Fruit fly (Drosophila melanogaster) whole organism, prepupa: ENCODE data around the gene pzg.

Experiments
- Blimp-1 ChIP-seq: fragments of 200-800 bp; sonication (Bioruptor generic); optimal IDR thresholded peaks from 3 replicates; lab custom pipeline; 2017; ENCODE audit warnings: missing biosample characterization, missing genetic modification characterization, mild to moderate bottlenecking, moderate library complexity, missing genetic modification reagents
- CG10631 ChIP-seq: fragments of 200-800 bp; sonication (Bioruptor generic); optimal IDR thresholded peaks from 2 replicates; lab custom pipeline; 2016; ENCODE audit warnings: missing biosample characterization, missing genetic modification characterization
- CG10669 ChIP-seq: fragments of 200-800 bp; sonication (Bioruptor generic); optimal IDR thresholded peaks from 3 replicates; lab custom pipeline; 2018; ENCODE audit warnings: missing biosample characterization, mild to moderate bottlenecking, missing genetic modification characterization, moderate library complexity
- CG11762 ChIP-seq: fragments of 200-800 bp; sonication (Bioruptor generic); optimal IDR thresholded peaks from 3 replicates; lab custom pipeline; 2016; ENCODE audit warnings: missing biosample characterization, missing genetic modification characterization; ENCODE audit not compliant: insufficient read depth
- CG15336 ChIP-seq: fragments of 200-800 bp; sonication (Bioruptor generic); IDR thresholded peaks from 2 replicates; pipeline ENCODE4 v1.3.6; 2022; ENCODE audit warnings: missing biosample characterization, missing genetic modification characterization
- CG16779 ChIP-seq: fragments of 200-800 bp; sonication (Bioruptor generic); optimal IDR thresholded peaks from 3 replicates; lab custom pipeline; 2017; ENCODE audit warnings: missing biosample characterization, mild to moderate bottlenecking, missing genetic modification characterization
- CG31627 ChIP-seq: fragments of 200-800 bp; sonication (Bioruptor generic); optimal IDR thresholded peaks from 3 replicates; lab custom pipeline; 2016; ENCODE audit warnings: missing biosample characterization, missing genetic modification characterization
- CG32006 ChIP-seq: fragments of 200-800 bp; sonication (Bioruptor generic); optimal IDR thresholded peaks from 3 replicates; lab custom pipeline; 2017; ENCODE audit warnings: missing biosample characterization, mild to moderate bottlenecking, missing genetic modification characterization
- CG6163 ChIP-seq: fragments of 200-800 bp; sonication (Bioruptor generic); IDR thresholded peaks from 3 replicates; pipeline ENCODE4 v1.3.6; 2022; ENCODE audit warnings: missing biosample characterization, missing genetic modification characterization
- CG6792 ChIP-seq: fragments of 200-800 bp; sonication (Bioruptor generic); optimal IDR thresholded peaks from 3 replicates; lab custom pipeline; 2016; ENCODE audit warnings: missing biosample characterization, missing genetic modification characterization
- CG6808 ChIP-seq: fragments of 200-800 bp; sonication (Bioruptor generic); optimal IDR thresholded peaks from 3 replicates; lab custom pipeline; 2017; ENCODE audit warnings: missing biosample characterization, missing genetic modification characterization, mild to moderate bottlenecking, moderate library complexity, missing genetic modification reagents
- CG7368 ChIP-seq: fragments of 200-800 bp; sonication (Bioruptor generic); optimal IDR thresholded peaks from 3 replicates; lab custom pipeline; 2016; ENCODE audit warnings: missing biosample characterization, missing genetic modification characterization
- CG8119 ChIP-seq: fragments of 200-800 bp; sonication (Bioruptor generic); IDR thresholded peaks from 3 replicates; pipeline ENCODE4 v1.3.6; 2022; ENCODE audit warnings: missing biosample characterization, missing genetic modification characterization
- CG9139 ChIP-seq: fragments of 200-800 bp; sonication (Bioruptor generic); optimal IDR thresholded peaks from 3 replicates; lab custom pipeline; 2017; ENCODE audit warnings: missing biosample characterization, mild to moderate bottlenecking, missing genetic modification characterization
- Eip78C ChIP-seq: fragments of 200-800 bp; sonication (Bioruptor generic); peaks from one replicate; lab custom pipeline; 2016; ENCODE audit warnings: missing biosample characterization, missing genetic modification characterization
- Eip93F ChIP-seq: fragments of 200-800 bp; sonication (Bioruptor generic); optimal IDR thresholded peaks from 2 replicates; lab custom pipeline; 2016; ENCODE audit warnings: missing biosample characterization, mild to moderate bottlenecking, missing genetic modification characterization
- Ets21C ChIP-seq: fragments of 200-800 bp; sonication (Bioruptor generic); optimal IDR thresholded peaks from 3 replicates; lab custom pipeline; 2016; ENCODE audit warnings: missing biosample characterization, missing genetic modification characterization
- Ets96B ChIP-seq: fragments of 200-800 bp; optimal IDR thresholded peaks from 2 replicates; lab custom pipeline; 2019; ENCODE audit warnings: missing biosample characterization, mild to moderate bottlenecking, missing genetic modification characterization, moderate library complexity
- Hr38 ChIP-seq: sonication (Bioruptor generic); optimal IDR thresholded peaks from 2 replicates; lab custom pipeline; 2016; ENCODE audit warnings: missing biosample characterization, missing genetic modification characterization
- Hr39 ChIP-seq: fragments of 200-800 bp; sonication (Bioruptor generic); optimal IDR thresholded peaks from 2 replicates; lab custom pipeline; 2016; ENCODE audit warnings: missing biosample characterization, missing genetic modification characterization
- Hr4 ChIP-seq: fragments of 200-800 bp; sonication (Bioruptor generic); optimal IDR thresholded peaks from 3 replicates; lab custom pipeline; 2016; ENCODE audit warnings: missing biosample characterization, missing genetic modification characterization
- Lpt ChIP-seq: fragments of 200-800 bp; sonication (Bioruptor generic); optimal IDR thresholded peaks from 3 replicates; lab custom pipeline; 2016; ENCODE audit warnings: missing biosample characterization, missing genetic modification characterization
- Met ChIP-seq: fragments of 200-800 bp; sonication (Bioruptor generic); optimal IDR thresholded peaks from 3 replicates; lab custom pipeline; 2016; ENCODE audit warnings: missing biosample characterization, missing genetic modification characterization
- Smox ChIP-seq: fragments of 200-800 bp; sonication (Bioruptor generic); optimal IDR thresholded peaks from 3 replicates; lab custom pipeline; 2016; ENCODE audit warnings: missing biosample characterization, missing genetic modification characterization
- Sox14 ChIP-seq: fragments of 200-800 bp; sonication (Bioruptor generic); optimal IDR thresholded peaks from 3 replicates; lab custom pipeline; 2016; ENCODE audit warnings: missing biosample characterization, missing genetic modification characterization
- Sox15 ChIP-seq: fragments of 200-800 bp; sonication (Bioruptor generic); optimal IDR thresholded peaks from 3 replicates; lab custom pipeline; 2016; ENCODE audit warnings: missing biosample characterization, missing genetic modification characterization
- achi ChIP-seq: fragments of 200-800 bp; sonication (Bioruptor generic); optimal IDR thresholded peaks from 3 replicates; lab custom pipeline; 2016; ENCODE audit warnings: missing biosample characterization, missing genetic modification characterization
- acj6 ChIP-seq: fragments of 200-800 bp; sonication (Bioruptor generic); optimal IDR thresholded peaks from 3 replicates; lab custom pipeline; 2016; ENCODE audit warnings: missing biosample characterization, missing genetic modification characterization
- dac ChIP-seq: fragments of 200-800 bp; sonication (Bioruptor generic); optimal IDR thresholded peaks from 2 replicates; lab custom pipeline; 2017; ENCODE audit warnings: missing biosample characterization, mild to moderate bottlenecking, missing genetic modification characterization
- eg ChIP-seq: fragments of 200-800 bp; sonication (Bioruptor generic); IDR thresholded peaks from 3 replicates; pipeline ENCODE4 v1.3.6; 2022; ENCODE audit warnings: missing biosample characterization, missing genetic modification characterization
- fd59A ChIP-seq: fragments of 200-800 bp; sonication (Bioruptor generic); optimal IDR thresholded peaks from 2 replicates; lab custom pipeline; 2017; ENCODE audit warnings: missing biosample characterization, mild to moderate bottlenecking, missing genetic modification characterization, missing genetic modification reagents
- fd85E ChIP-seq: fragments of 200-800 bp; sonication (Bioruptor generic); optimal IDR thresholded peaks from 3 replicates; lab custom pipeline; 2016; ENCODE audit warnings: missing biosample characterization, missing genetic modification characterization
- pdm3 ChIP-seq: fragments of 200-800 bp; sonication (Bioruptor generic); optimal IDR thresholded peaks from 3 replicates; lab custom pipeline; 2016; ENCODE audit warnings: missing biosample characterization, missing genetic modification characterization
- salr ChIP-seq, 2 experiments: fragments of 200-800 bp; sonication (Bioruptor generic); optimal IDR thresholded peaks; 3 replicates each; lab custom pipeline; 2016 to 2018; ENCODE audit warnings: missing biosample characterization in 2 of 2, missing genetic modification characterization in 2 of 2, mild to moderate bottlenecking in 1 of 2
- ss ChIP-seq, 2 experiments: fragments of 200-800 bp; sonication (Bioruptor generic); optimal IDR thresholded peaks; 2 replicates in 1 of 2; 3 replicates in 1 of 2; lab custom pipeline; 2017 to 2018; ENCODE audit warnings: mild to moderate bottlenecking in 2 of 2, missing biosample characterization in 2 of 2, missing genetic modification characterization in 2 of 2, moderate library complexity in 1 of 2
- topi ChIP-seq: fragments of 200-800 bp; sonication (Bioruptor generic); optimal IDR thresholded peaks from 3 replicates; lab custom pipeline; 2016; ENCODE audit warnings: missing biosample characterization, missing genetic modification characterization

pzg gene

DNA sequence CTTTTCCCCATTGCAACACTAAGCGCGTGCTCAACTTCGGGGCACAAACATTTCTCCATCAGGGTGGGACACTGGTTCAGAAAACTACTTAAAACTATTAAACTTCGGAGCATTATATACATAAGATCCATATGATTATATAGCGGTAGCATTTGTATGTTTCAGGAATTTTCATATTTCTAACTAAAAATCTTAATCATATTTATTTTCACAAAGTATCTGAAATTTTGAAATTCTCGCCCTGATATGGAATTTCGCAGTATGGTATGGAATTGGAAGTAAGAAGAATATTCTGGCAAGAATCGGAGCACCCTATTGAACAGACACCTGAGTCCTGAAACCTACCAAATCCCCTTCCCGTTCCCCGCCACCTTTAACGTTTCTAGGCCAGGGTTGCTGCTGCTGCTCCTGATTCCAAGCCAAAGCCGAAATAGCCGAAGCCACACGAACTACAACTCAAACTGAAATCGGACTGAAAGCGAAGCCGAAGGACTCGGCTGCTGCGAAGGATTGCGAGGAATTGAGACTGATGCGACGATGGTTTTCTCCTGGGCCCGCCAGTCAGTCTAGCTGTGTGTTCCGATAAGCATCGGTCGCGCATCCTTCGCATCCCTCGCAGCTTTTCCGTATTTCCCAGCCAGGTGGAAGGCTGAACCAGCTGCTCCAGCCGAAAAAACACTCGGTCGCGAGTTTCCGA lies 36.1 kb downstream of the pzg start (continued):
- TF ChIP-seq CG8119 (GFP tag; lab: Robert Waterston, UW) (no peak; the same call in 2 of the 3 replicates), acj6 (peak; percentile 35), Sox14 (GFP tag; lab: Kevin White, UChicago) (peak; percentile 39), CG11762 (GFP tag; lab: Kevin White, UChicago) (no peak), Smox (GFP tag; lab: Kevin White, UChicago) (peak; percentile 54), CG16779 (tag; lab: Kevin White, UChicago) (peak; percentile 10), Hr39 (GFP tag; lab: Kevin White, UChicago) (peak; percentile 4), topi (GFP tag; lab: Kevin White, UChicago) (peak; percentile 50), CG7368 (GFP tag; lab: Kevin White, UChicago) (no peak), Ets96B (tag; lab: Kevin White, UChicago) (no peak), CG6163 (GFP tag; lab: Robert Waterston, UW) (no peak), dac (GFP tag; lab: Kevin White, UChicago) (no peak), pdm3 (GFP tag; lab: Kevin White, UChicago) (peak; percentile 40), CG6792 (GFP tag; lab: Kevin White, UChicago) (no peak), eg (no peak), Hr38 (GFP tag; lab: Kevin White, UChicago) (no peak), CG10631 (GFP tag; lab: Kevin White, UChicago) (peak; percentile 17), CG6808 (GFP tag; lab: Kevin White, UChicago) (no peak), Hr4 (GFP tag; lab: Kevin White, UChicago) (peak; percentile 36), CG32006 (GFP tag; lab: Kevin White, UChicago) (peak; percentile 66), CG15336 (GFP tag; lab: Robert Waterston, UW) (no peak), Ets21C (GFP tag; lab: Kevin White, UChicago) (no peak), CG31627 (GFP tag; lab: Kevin White, UChicago) (peak; percentile 28), salr (GFP tag; optimal IDR thresholded peaks at IDR 0.05; lab: Kevin White, UChicago) (no peak), Eip78C (GFP tag; lab: Kevin White, UChicago) (no peak)
- TF ChIP-seq, all 60 proteins: peak for 25

DNA sequence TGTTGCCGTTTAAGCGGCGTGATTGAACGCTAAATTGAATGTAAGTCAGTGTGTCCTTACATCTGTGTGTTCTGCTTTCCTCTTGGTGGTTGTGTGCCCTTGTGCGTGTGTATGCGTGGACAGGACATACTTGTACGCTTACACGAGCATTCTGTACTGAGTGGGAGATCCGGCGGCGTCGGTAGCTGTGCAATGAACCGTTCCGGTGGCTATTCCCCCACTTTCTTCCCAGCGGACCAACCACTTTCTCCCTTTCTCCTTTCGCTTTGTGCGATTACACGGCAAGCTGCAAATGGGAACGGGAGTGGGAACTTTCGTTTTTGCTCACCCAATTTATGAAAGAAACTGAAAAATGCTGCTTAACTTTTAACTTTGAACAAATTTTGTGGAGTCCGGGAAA lies 38.8 kb downstream of the pzg start:
- TF ChIP-seq Eip93F (GFP tag; lab: Kevin White, UChicago) (no peak), CG15336 (GFP tag; lab: Robert Waterston, UW) (no peak), Sox15 (no peak), fd59A (GFP tag; lab: Kevin White, UChicago) (no peak), Lpt (GFP tag; lab: Kevin White, UChicago) (no peak), Blimp-1 (GFP tag; lab: Kevin White, UChicago) (no peak), CG10631 (GFP tag; lab: Kevin White, UChicago) (no peak), ss (GFP tag; optimal IDR thresholded peaks at IDR 0.05; lab: Kevin White, UChicago) (no peak), fd85E (GFP tag; lab: Kevin White, UChicago) (no peak), CG32006 (GFP tag; lab: Kevin White, UChicago) (no peak), CG10669 (GFP tag; lab: Kevin White, UChicago) (no peak)

DNA sequence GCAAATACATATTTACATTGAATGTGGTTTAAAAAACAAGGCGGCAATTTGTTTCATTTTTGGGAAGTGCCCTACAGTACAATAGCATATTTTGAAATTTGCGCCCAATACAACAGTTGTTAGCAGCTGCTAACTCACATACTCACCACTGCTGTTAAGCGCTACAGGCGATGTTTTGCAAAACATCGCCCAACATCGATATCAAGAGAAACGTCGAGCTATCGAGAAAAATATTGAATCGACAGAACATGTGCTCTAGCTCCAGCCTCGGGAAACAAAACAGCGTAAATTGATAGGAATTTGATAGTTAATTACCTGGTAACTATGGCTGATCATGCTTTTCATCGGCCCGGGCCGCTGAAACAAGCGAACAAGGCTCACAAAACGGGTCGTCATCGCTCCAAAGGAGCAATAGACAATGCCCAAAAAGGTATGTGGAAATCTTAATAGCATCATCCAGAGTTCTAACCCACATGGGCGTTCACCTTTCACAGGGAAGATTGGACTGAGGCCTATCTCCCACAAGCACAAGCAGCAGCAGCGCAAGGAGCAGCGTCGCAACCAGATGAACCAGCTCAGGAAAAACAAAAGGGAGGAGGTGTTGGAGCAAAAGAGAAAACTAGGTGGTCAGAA lies 49.2 kb downstream of the pzg start, which contains the start of gene Tsr1:
Tsr1 (plus strand) TSS at position 217 of the 633 bp plus-strand sequence.
- TF ChIP-seq acj6 (no peak), Met (GFP tag; lab: Kevin White, UChicago) (no peak), CG32006 (GFP tag; lab: Kevin White, UChicago) (no peak), CG15336 (GFP tag; lab: Robert Waterston, UW) (no peak), ss (GFP tag; optimal IDR thresholded peaks at IDR 0.05; lab: Kevin White, UChicago) (no peak), achi (GFP tag; lab: Kevin White, UChicago) (no peak), CG9139 (no peak)
- TF ChIP-seq, all 60 proteins: peak for 0
